Worm (Caenorhabditis elegans) whole organism, young adult: ENCODE results near the gene rsu-1.
A peak's percentile ranks its signal among the peaks of the same experiment; 100 is the strongest.

Experiments
- B0035.1 ChIP-seq: sonication (generic microtip); optimal IDR thresholded peaks from 2 replicates; lab custom pipeline; 2016; ENCODE audit warnings: missing genetic modification characterization, mild to moderate bottlenecking, missing compliant biosample characterization, missing genotype, missing genetic modification reagents
- D2030.7 ChIP-seq: fragments of 200-800 bp; sonication (Bioruptor generic); IDR thresholded peaks from 2 replicates; pipeline ENCODE4 v1.3.6; 2022; ENCODE audit warnings: missing genetic modification reagents, missing genetic modification characterization, missing compliant biosample characterization
- F33H1.4 ChIP-seq: fragments of 200-800 bp; sonication (Bioruptor generic); IDR thresholded peaks from 2 replicates; pipeline ENCODE4 v1.3.6; 2022; ENCODE audit warnings: missing genetic modification reagents, missing genetic modification characterization, missing compliant biosample characterization
- F39B2.1 ChIP-seq: fragments of 200-800 bp; sonication (Bioruptor generic); IDR thresholded peaks from 2 replicates; pipeline ENCODE4 v1.3.6; 2022; ENCODE audit warnings: missing genetic modification reagents, missing genetic modification characterization, missing compliant biosample characterization
- F55B11.4 ChIP-seq: sonication (generic microtip); optimal IDR thresholded peaks from 2 replicates; lab custom pipeline; 2016; ENCODE audit warnings: missing compliant biosample characterization, missing genetic modification characterization, borderline replicate concordance; ENCODE audit not compliant: insufficient read depth
- F57C9.4 ChIP-seq: sonication (generic microtip); optimal IDR thresholded peaks from 2 replicates; lab custom pipeline; 2017; ENCODE audit warnings: mild to moderate bottlenecking, missing genetic modification characterization, missing compliant biosample characterization
- ZK185.1 ChIP-seq: sonication (generic microtip); optimal IDR thresholded peaks from 2 replicates; lab custom pipeline; 2016; ENCODE audit warnings: mild to moderate bottlenecking, missing genetic modification characterization, missing compliant biosample characterization; ENCODE audit not compliant: poor library complexity, severe bottlenecking
- ama-1 ChIP-seq, 3 experiments: fragments of 150-350 bp in 1 of 3; sonication (generic microtip) in 2 of 3; optimal IDR thresholded peaks; 2 replicates each; lab custom pipeline; 2014 to 2018; ENCODE audit warnings: missing biosample characterization in 2 of 3, missing genetic modification characterization in 2 of 3, missing genetic modification reagents in 2 of 3
- attf-5 ChIP-seq: fragments of 200-800 bp; sonication (Bioruptor generic); optimal IDR thresholded peaks from 2 replicates; lab custom pipeline; 2018; ENCODE audit warnings: mild to moderate bottlenecking, missing genetic modification characterization, missing compliant biosample characterization
- attf-6 ChIP-seq: fragments of 200-800 bp; sonication (Bioruptor generic); IDR thresholded peaks from 2 replicates; pipeline ENCODE4 v1.3.6; 2022; ENCODE audit warnings: missing genetic modification reagents, missing genetic modification characterization, missing compliant biosample characterization
- bed-1 ChIP-seq: fragments of 200-800 bp; sonication (Bioruptor generic); IDR thresholded peaks from 2 replicates; pipeline ENCODE4 v1.3.6; 2022; ENCODE audit warnings: missing genetic modification reagents, missing genetic modification characterization, missing compliant biosample characterization
- bed-2 ChIP-seq: fragments of 200-800 bp; sonication (Bioruptor generic); IDR thresholded peaks from 2 replicates; pipeline ENCODE4 v1.3.6; 2022; ENCODE audit warnings: missing genetic modification reagents, missing genetic modification characterization, missing compliant biosample characterization
- cebp-2 ChIP-seq: fragments of 200-800 bp; sonication (Bioruptor generic); IDR thresholded peaks from 2 replicates; pipeline ENCODE4 v1.3.6; 2022; ENCODE audit warnings: missing genetic modification characterization, missing compliant biosample characterization
- die-1 ChIP-seq: sonication (generic microtip); optimal IDR thresholded peaks from 2 replicates; lab custom pipeline; 2016; ENCODE audit warnings: missing genotype, mild to moderate bottlenecking, missing genetic modification characterization, missing compliant biosample characterization
- dox-1 ChIP-seq: fragments of 200-800 bp; sonication (Bioruptor generic); IDR thresholded peaks from 2 replicates; pipeline ENCODE4 v1.3.6; 2022; ENCODE audit warnings: missing genetic modification reagents, missing genetic modification characterization, missing compliant biosample characterization
- dpl-1 ChIP-seq: fragments of 150-350 bp; optimal IDR thresholded peaks from 2 replicates; lab custom pipeline; 2014; ENCODE audit warnings: missing biosample characterization, missing genetic modification reagents, missing genetic modification characterization
- hlh-26 ChIP-seq: fragments of 200-800 bp; sonication (Bioruptor generic); conservative IDR thresholded peaks from 2 replicates; pipeline ENCODE4 v1.3.6; 2022; ENCODE audit warnings: missing genetic modification reagents, missing genetic modification characterization, missing compliant biosample characterization
- hmg-1.2 ChIP-seq: fragments of 200-800 bp; sonication (Bioruptor generic); IDR thresholded peaks from 2 replicates; pipeline ENCODE4 v1.3.6; 2022; ENCODE audit warnings: missing genetic modification reagents, missing genetic modification characterization, missing compliant biosample characterization
- hrde-1 ChIP-seq: sonication (generic microtip); optimal IDR thresholded peaks from 2 replicates; lab custom pipeline; 2016; ENCODE audit warnings: missing genetic modification characterization, mild to moderate bottlenecking, missing compliant biosample characterization, moderate library complexity, missing genotype, missing genetic modification reagents, borderline replicate concordance
- lag-1 ChIP-seq: fragments of 200-800 bp; sonication (Bioruptor generic); IDR thresholded peaks from 2 replicates; pipeline ENCODE4 v1.3.6; 2022; ENCODE audit warnings: missing genetic modification reagents, missing genetic modification characterization, missing compliant biosample characterization
- lin-35 ChIP-seq, 3 experiments: fragments of 150-350 bp in 2 of 3; sonication (generic microtip) in 1 of 3; optimal IDR thresholded peaks; 2 replicates each; lab custom pipeline; 2014 to 2018; ENCODE audit warnings: missing biosample characterization in 3 of 3, missing genetic modification characterization in 3 of 3, missing genetic modification reagents in 3 of 3
- lin-40 ChIP-seq: sonication (generic microtip); optimal IDR thresholded peaks from 2 replicates; lab custom pipeline; 2016; ENCODE audit warnings: missing genetic modification characterization, mild to moderate bottlenecking, missing compliant biosample characterization, missing genotype, missing genetic modification reagents
- lin-54 ChIP-seq: fragments of 200-800 bp; sonication (Bioruptor generic); optimal IDR thresholded peaks from 2 replicates; lab custom pipeline; 2018; ENCODE audit warnings: mild to moderate bottlenecking, missing genetic modification characterization, missing compliant biosample characterization
- lir-1 ChIP-seq: fragments of 200-800 bp; sonication (Bioruptor generic); conservative IDR thresholded peaks from 2 replicates; pipeline ENCODE4 v1.3.6; 2022; ENCODE audit warnings: missing genetic modification reagents, missing genetic modification characterization, missing compliant biosample characterization
- lsl-1 ChIP-seq: fragments of 200-800 bp; sonication (Bioruptor generic); optimal IDR thresholded peaks from 2 replicates; lab custom pipeline; 2018; ENCODE audit warnings: mild to moderate bottlenecking, missing genetic modification characterization, moderate library complexity, missing compliant biosample characterization
- madf-10 ChIP-seq: sonication (generic microtip); optimal IDR thresholded peaks from 2 replicates; lab custom pipeline; 2016; ENCODE audit warnings: mild to moderate bottlenecking, missing genetic modification characterization, missing compliant biosample characterization
- madf-3 ChIP-seq: fragments of 200-800 bp; sonication (Bioruptor generic); IDR thresholded peaks from 2 replicates; pipeline ENCODE4 v1.3.6; 2022; ENCODE audit warnings: missing genetic modification reagents, missing genetic modification characterization, missing compliant biosample characterization
- madf-6 ChIP-seq: fragments of 200-800 bp; sonication (Bioruptor generic); IDR thresholded peaks from 2 replicates; pipeline ENCODE4 v1.3.6; 2022; ENCODE audit warnings: missing genetic modification reagents, missing genetic modification characterization, missing compliant biosample characterization
- madf-8 ChIP-seq: fragments of 200-800 bp; sonication (Bioruptor generic); conservative IDR thresholded peaks from 2 replicates; pipeline ENCODE4 v1.3.6; 2022; ENCODE audit warnings: missing genetic modification reagents, missing genetic modification characterization, missing compliant biosample characterization
- mes-4 ChIP-seq: sonication (generic microtip); optimal IDR thresholded peaks from 2 replicates; lab custom pipeline; 2016; ENCODE audit warnings: missing genotype, missing genetic modification characterization, missing compliant biosample characterization
- nhr-120 ChIP-seq: fragments of 200-800 bp; sonication (Bioruptor generic); IDR thresholded peaks from 2 replicates; pipeline ENCODE4 v1.3.6; 2022; ENCODE audit warnings: missing genetic modification characterization, missing compliant biosample characterization
- nhr-80 ChIP-seq: sonication (generic microtip); optimal IDR thresholded peaks from 2 replicates; lab custom pipeline; 2016; ENCODE audit warnings: missing genetic modification characterization, missing compliant biosample characterization
- rcor-1 ChIP-seq: fragments of 200-800 bp; sonication (Bioruptor generic); IDR thresholded peaks from 2 replicates; pipeline ENCODE4 v1.3.6; 2022; ENCODE audit warnings: missing genetic modification reagents, missing genetic modification characterization, missing compliant biosample characterization
- rpc-1 ChIP-seq, 2 experiments: fragments of 150-350 bp in 1 of 2; sonication (generic microtip) in 1 of 2; optimal IDR thresholded peaks; 2 replicates each; lab custom pipeline; 2014 to 2018; ENCODE audit warnings: missing biosample characterization in 1 of 2, missing genetic modification characterization in 1 of 2, missing genetic modification reagents in 1 of 2, missing genotype in 1 of 2
- sdz-38 ChIP-seq: sonication (generic microtip); optimal IDR thresholded peaks from 2 replicates; lab custom pipeline; 2016; ENCODE audit warnings: missing genotype, missing genetic modification characterization, missing compliant biosample characterization
- snpc-1.3 ChIP-seq: sonication (generic microtip); optimal IDR thresholded peaks from 2 replicates; lab custom pipeline; 2017; ENCODE audit warnings: missing genetic modification characterization, mild to moderate bottlenecking, missing compliant biosample characterization, antibody characterized with exemption, moderate library complexity, missing genotype, missing genetic modification reagents; ENCODE audit not compliant: insufficient read depth
- snpc-4 ChIP-seq, 5 experiments: fragments of 150-350 bp in 1 of 5; sonication (generic microtip) in 4 of 5; optimal IDR thresholded peaks; 2 replicates each; lab custom pipeline; 2014 to 2018; ENCODE audit warnings: missing genetic modification characterization in 5 of 5, missing biosample characterization in 3 of 5, antibody characterized with exemption in 2 of 5, mild to moderate bottlenecking in 2 of 5, missing compliant biosample characterization in 2 of 5, missing genotype in 2 of 5, moderate library complexity in 2 of 5, missing genetic modification reagents in 1 of 5
- tbp1 ChIP-seq: fragments of 200-800 bp; sonication (Bioruptor generic); optimal IDR thresholded peaks from 2 replicates; lab custom pipeline; 2018; ENCODE audit warnings: mild to moderate bottlenecking, missing genetic modification characterization, missing compliant biosample characterization
- tbx-9 ChIP-seq: sonication (generic microtip); optimal IDR thresholded peaks from 2 replicates; lab custom pipeline; 2016; ENCODE audit warnings: borderline replicate concordance, missing genetic modification characterization, inconsistent platforms, missing compliant biosample characterization
- zfh-2 ChIP-seq: fragments of 200-800 bp; sonication (Bioruptor generic); conservative IDR thresholded peaks from 2 replicates; pipeline ENCODE4 v1.3.6; 2022; ENCODE audit warnings: missing genetic modification reagents, missing genetic modification characterization, missing compliant biosample characterization
- zim-3 ChIP-seq: sonication (generic microtip); optimal IDR thresholded peaks from 2 replicates; lab custom pipeline; 2017; ENCODE audit warnings: mild to moderate bottlenecking, missing genetic modification characterization, moderate library complexity, missing compliant biosample characterization
- ztf-28 ChIP-seq: fragments of 200-800 bp; sonication (Bioruptor generic); IDR thresholded peaks from 2 replicates; pipeline ENCODE4 v1.3.6; 2022; ENCODE audit warnings: missing genetic modification reagents, missing genetic modification characterization, missing compliant biosample characterization

rsu-1 gene

DNA sequence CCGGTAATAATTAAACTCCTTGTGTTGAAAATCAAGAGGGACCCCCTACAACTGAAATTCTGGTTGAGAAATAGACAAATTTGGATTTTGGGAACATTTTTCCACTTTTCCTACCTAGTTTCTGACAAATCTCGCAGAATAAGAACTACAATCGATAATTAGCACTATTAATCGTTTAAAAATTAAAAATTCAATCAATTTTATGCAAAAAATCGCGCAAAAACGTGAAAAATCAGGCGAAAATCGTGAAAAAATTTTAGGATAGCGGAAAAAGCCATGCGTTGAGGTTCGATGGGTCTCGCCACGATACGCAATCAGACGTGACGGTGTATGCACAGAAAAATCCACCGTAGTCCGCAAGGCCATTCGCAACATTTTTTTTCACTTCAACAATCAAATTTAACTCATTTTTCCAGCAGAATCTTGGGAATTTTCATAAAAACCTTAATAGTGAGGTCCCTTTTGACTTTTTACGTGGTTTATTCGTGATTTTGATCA is 33.3 kb downstream of the rsu-1 start, which contains the start of gene lias-1 (continued):
- TF ChIP-seq zfh-2 (GFP tag; lab: Robert Waterston, UW), result no peak
- no peak for TF ChIP-seq rpc-1 (optimal IDR thresholded peaks at IDR 0.05; lab: Kevin White, UChicago)
- TF ChIP-seq rpc-1 (tag; optimal IDR thresholded peaks at IDR 0.05; lab: Kevin White, UChicago), result no peak
- peak; percentile 82 for TF ChIP-seq attf-5 (GFP tag; lab: Kevin White, UChicago)
- TF ChIP-seq F57C9.4 (tag; lab: Kevin White, UChicago), result no peak
- TF ChIP-seq tbx-9 (tag; lab: Kevin White, UChicago), result no peak
- TF ChIP-seq, all 124 proteins: peak for 39

DNA sequence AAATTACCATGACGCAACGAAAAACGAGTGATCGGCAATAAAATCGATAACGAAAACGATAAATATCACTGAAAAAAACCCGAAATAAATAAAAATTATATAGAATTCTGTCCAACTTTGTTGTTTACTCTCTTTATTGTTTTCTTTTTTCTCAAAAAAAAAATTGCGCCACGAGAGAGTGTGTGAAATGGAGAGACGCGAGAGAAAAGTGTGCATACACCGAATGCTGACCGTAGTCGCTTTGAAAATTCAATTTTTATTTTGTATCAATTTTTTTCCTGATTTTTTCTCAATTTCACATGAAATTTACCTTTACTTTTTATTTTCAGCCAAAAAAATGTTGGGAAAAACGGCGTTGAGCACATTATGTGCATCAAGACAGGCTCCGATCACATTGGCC is 38.1 kb downstream of the rsu-1 start, which contains the start of the genes M01F1.4 and mrpl-35:
TSS of gene M01F1.4 (minus strand) at position 126 of the 400 bp plus-strand sequence.
TSS of gene mrpl-35 (plus strand) at position 330 of the 400 bp plus-strand sequence.
- no peak for TF ChIP-seq dpl-1 (GFP tag; lab: Kevin White, UChicago)
- no peak for TF ChIP-seq madf-8 (GFP tag; lab: Robert Waterston, UW)
- peak; percentile 1 for TF ChIP-seq lin-40 (tag; lab: Kevin White, UChicago)
- no peak for TF ChIP-seq tbp1
- TF ChIP-seq nhr-120 (GFP tag; lab: Robert Waterston, UW), result 0 out of 2 replicates have a peak, but pooled peaks have one; percentile 22
- no peak for TF ChIP-seq bed-1 (GFP tag; lab: Robert Waterston, UW)
- peak; percentile 44 for TF ChIP-seq dox-1 (GFP tag; lab: Robert Waterston, UW)
- peak; percentile 97 for TF ChIP-seq hmg-1.2 (GFP tag; lab: Robert Waterston, UW)
- TF ChIP-seq lsl-1 (GFP tag; lab: Kevin White, UChicago), result peak; percentile 78
- TF ChIP-seq ZK185.1, result no peak
- TF ChIP-seq cebp-2 (GFP tag; lab: Robert Waterston, UW), result no peak
- TF ChIP-seq F33H1.4 (GFP tag; lab: Robert Waterston, UW), result peak; percentile 44; the same call in 1 of the 2 replicates
- no peak for TF ChIP-seq snpc-1.3
- TF ChIP-seq lin-35 (GFP tag; optimal IDR thresholded peaks at IDR 0.05; lab: Kevin White, UChicago), result peak in 1 of 3 experiments; percentile 9
- no peak for TF ChIP-seq sdz-38 (tag; lab: Kevin White, UChicago)
- no peak for TF ChIP-seq snpc-4 (GFP tag; optimal IDR thresholded peaks at IDR 0.05; lab: Kevin White, UChicago)
- peak in 3 of 4 experiments; percentile 6 to 36 (median 27) for TF ChIP-seq snpc-4 (tag; optimal IDR thresholded peaks at IDR 0.05; lab: Kevin White, UChicago)
- peak; percentile 31; the same call in 1 of the 2 replicates for TF ChIP-seq D2030.7
- peak; percentile 13 for TF ChIP-seq nhr-80
- TF ChIP-seq lin-54 (GFP tag; lab: Kevin White, UChicago), result peak; percentile 16

- no peak for TF ChIP-seq F55B11.4 (tag; lab: Kevin White, UChicago)
- TF ChIP-seq F39B2.1, result no peak
- TF ChIP-seq ztf-28 (GFP tag; lab: Robert Waterston, UW), result no peak
- TF ChIP-seq ama-1 (optimal IDR thresholded peaks at IDR 0.05; lab: Kevin White, UChicago), result no peak
- TF ChIP-seq ama-1 (GFP tag; optimal IDR thresholded peaks at IDR 0.05; lab: Kevin White, UChicago), result no peak
- no peak for TF ChIP-seq hmg-1.2 (GFP tag; lab: Robert Waterston, UW)
- TF ChIP-seq hlh-26 (GFP tag; lab: Robert Waterston, UW), result no peak
- no peak for TF ChIP-seq mes-4 (tag; lab: Kevin White, UChicago)
- TF ChIP-seq B0035.1, result no peak
- TF ChIP-seq zim-3 (tag; lab: Kevin White, UChicago), result no peak
- TF ChIP-seq bed-2 (GFP tag; lab: Robert Waterston, UW), result no peak
- TF ChIP-seq hrde-1 (tag; lab: Kevin White, UChicago), result no peak
- no peak for TF ChIP-seq attf-6 (GFP tag; lab: Robert Waterston, UW)
- TF ChIP-seq madf-6 (GFP tag; lab: Robert Waterston, UW), result no peak
- no peak for TF ChIP-seq madf-3 (GFP tag; lab: Robert Waterston, UW)
- TF ChIP-seq lag-1 (GFP tag; lab: Robert Waterston, UW), result no peak
- TF ChIP-seq lir-1 (GFP tag; lab: Robert Waterston, UW), result no peak
- no peak for TF ChIP-seq rcor-1 (GFP tag; lab: Robert Waterston, UW)
- TF ChIP-seq madf-10, result no peak
- TF ChIP-seq madf-8 (GFP tag; lab: Robert Waterston, UW), result no peak
- TF ChIP-seq die-1 (tag; lab: Kevin White, UChicago), result no peak
Measured at ce11 chrIII:3511808-3512207, 40.0 kb downstream of the rsu-1 start.
